Fruit fly (Drosophila melanogaster) whole organism, pupa: ENCODE measurements around the gene path.

Experiments used
- CG10348 ChIP-seq: fragments of 200-800 bp; sonication (Bioruptor generic); IDR thresholded peaks from 2 replicates; pipeline ENCODE4 v1.3.6; 2022; ENCODE audit warnings: missing biosample characterization, missing genetic modification characterization
- CG12605 ChIP-seq: fragments of 200-800 bp; sonication (Bioruptor generic); IDR thresholded peaks from 2 replicates; pipeline ENCODE4 v1.3.6; 2022; ENCODE audit warnings: missing biosample characterization, missing genetic modification characterization
- CG13204 ChIP-seq: fragments of 200-800 bp; sonication (Bioruptor generic); optimal IDR thresholded peaks from 2 replicates; lab custom pipeline; 2018; ENCODE audit warnings: missing biosample characterization, mild to moderate bottlenecking, missing genetic modification characterization, moderate library complexity
- CG14655 ChIP-seq: fragments of 200-800 bp; sonication (Bioruptor generic); optimal IDR thresholded peaks from 3 replicates; lab custom pipeline; 2017; ENCODE audit warnings: mild to moderate bottlenecking, missing biosample characterization, missing genetic modification reagents, missing genetic modification characterization
- CG15710 ChIP-seq: fragments of 200-800 bp; sonication (Bioruptor generic); optimal IDR thresholded peaks from 2 replicates; lab custom pipeline; 2018; ENCODE audit warnings: missing biosample characterization, mild to moderate bottlenecking, missing genetic modification characterization, moderate library complexity
- CG17806 ChIP-seq: fragments of 200-800 bp; sonication (Bioruptor generic); optimal IDR thresholded peaks from 2 replicates; lab custom pipeline; 2018; ENCODE audit warnings: missing biosample characterization, mild to moderate bottlenecking, missing genetic modification characterization, moderate library complexity
- CG32121 ChIP-seq: fragments of 200-800 bp; sonication (Bioruptor generic); IDR thresholded peaks from 2 replicates; pipeline ENCODE4 v1.3.6; 2022; ENCODE audit warnings: missing biosample characterization, missing genetic modification characterization
- CG34367 ChIP-seq: fragments of 200-800 bp; sonication (Bioruptor generic); optimal IDR thresholded peaks from 2 replicates; lab custom pipeline; 2018; ENCODE audit warnings: missing biosample characterization, mild to moderate bottlenecking, missing genetic modification characterization
- CG4496 ChIP-seq: fragments of 200-800 bp; sonication (Bioruptor generic); IDR thresholded peaks from 3 replicates; pipeline ENCODE4 v1.3.6; 2022; ENCODE audit warnings: missing biosample characterization, missing genetic modification characterization
- CG8159 ChIP-seq: fragments of 200-800 bp; sonication (Bioruptor generic); optimal IDR thresholded peaks from 3 replicates; lab custom pipeline; 2018; ENCODE audit warnings: missing biosample characterization, mild to moderate bottlenecking, missing genetic modification characterization, moderate library complexity
- CG8301 ChIP-seq: fragments of 200-800 bp; sonication (Bioruptor generic); optimal IDR thresholded peaks from 2 replicates; lab custom pipeline; 2018; ENCODE audit warnings: missing biosample characterization, mild to moderate bottlenecking, missing genetic modification characterization
- CG9948 ChIP-seq: fragments of 200-800 bp; sonication (Bioruptor generic); optimal IDR thresholded peaks from 2 replicates; lab custom pipeline; 2018; ENCODE audit warnings: missing biosample characterization, mild to moderate bottlenecking, missing genetic modification characterization, moderate library complexity
- D1 ChIP-seq: fragments of 200-800 bp; sonication (Bioruptor generic); optimal IDR thresholded peaks from 2 replicates; lab custom pipeline; 2018; ENCODE audit warnings: missing biosample characterization, mild to moderate bottlenecking, missing genetic modification characterization, moderate library complexity
- EcR ChIP-seq: fragments of 200-800 bp; sonication (Bioruptor generic); optimal IDR thresholded peaks from 3 replicates; lab custom pipeline; 2019; ENCODE audit warnings: missing biosample characterization, missing genetic modification characterization, mild to moderate bottlenecking, moderate library complexity, missing genetic modification reagents
- Ets98B ChIP-seq: fragments of 200-800 bp; sonication (Bioruptor generic); IDR thresholded peaks from 2 replicates; pipeline ENCODE4 v1.3.6; 2022; ENCODE audit warnings: missing biosample characterization, missing genetic modification characterization
- Pif1A ChIP-seq: fragments of 200-800 bp; sonication (Bioruptor generic); optimal IDR thresholded peaks from 3 replicates; lab custom pipeline; 2016; ENCODE audit warnings: missing biosample characterization, missing genetic modification characterization
- Pif1B ChIP-seq: fragments of 200-800 bp; sonication (Bioruptor generic); optimal IDR thresholded peaks from 3 replicates; lab custom pipeline; 2016; ENCODE audit warnings: missing biosample characterization, missing genetic modification characterization
- Snoo ChIP-seq: fragments of 200-800 bp; sonication (Bioruptor generic); optimal IDR thresholded peaks from 3 replicates; lab custom pipeline; 2017; ENCODE audit warnings: missing biosample characterization, mild to moderate bottlenecking, missing genetic modification characterization, inconsistent platforms
- fd96Ca ChIP-seq: fragments of 200-800 bp; sonication (Bioruptor generic); IDR thresholded peaks from 3 replicates; pipeline ENCODE4 v1.3.6; 2022; ENCODE audit warnings: missing biosample characterization, missing genetic modification characterization
- gl ChIP-seq: fragments of 200-800 bp; sonication (Bioruptor generic); optimal IDR thresholded peaks from 2 replicates; lab custom pipeline; 2018; ENCODE audit warnings: missing biosample characterization, mild to moderate bottlenecking, missing genetic modification characterization
- rn ChIP-seq: fragments of 200-800 bp; sonication (Bioruptor generic); IDR thresholded peaks from 2 replicates; pipeline ENCODE4 v1.3.6; 2022; ENCODE audit warnings: missing biosample characterization, missing genetic modification characterization

The path gene

DNA sequence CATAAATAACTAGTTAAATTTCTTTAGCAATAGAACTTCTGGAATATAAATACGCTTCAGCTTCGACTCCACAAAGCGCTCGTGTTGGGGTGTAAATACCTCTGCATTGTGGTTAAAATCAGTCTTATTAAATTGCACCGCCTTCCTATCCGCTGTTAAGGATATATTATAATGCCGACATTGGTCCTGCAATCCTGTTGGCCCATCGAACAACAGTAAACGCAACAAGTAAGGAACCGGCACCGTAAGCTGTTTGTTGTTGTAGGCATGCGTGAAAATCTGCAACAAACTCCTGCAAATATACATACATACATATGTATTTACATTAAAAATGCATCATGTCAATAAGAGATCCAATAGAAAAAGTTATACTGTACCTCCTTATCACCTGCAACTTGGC, 48.7 kb downstream of the path start:
- TF ChIP-seq Pif1B (GFP tag; lab: Kevin White, UChicago) (no peak), EcR (GFP tag; lab: Kevin White, UChicago) (no peak), rn (GFP tag; lab: Robert Waterston, UW) (no peak), CG4496 (GFP tag; lab: Robert Waterston, UW) (no peak), gl (tag; lab: Kevin White, UChicago) (no peak), CG17806 (tag; lab: Kevin White, UChicago) (no peak), CG10348 (no peak), Pif1A (GFP tag; lab: Kevin White, UChicago) (no peak), CG8159 (tag; lab: Kevin White, UChicago) (no peak)

DNA sequence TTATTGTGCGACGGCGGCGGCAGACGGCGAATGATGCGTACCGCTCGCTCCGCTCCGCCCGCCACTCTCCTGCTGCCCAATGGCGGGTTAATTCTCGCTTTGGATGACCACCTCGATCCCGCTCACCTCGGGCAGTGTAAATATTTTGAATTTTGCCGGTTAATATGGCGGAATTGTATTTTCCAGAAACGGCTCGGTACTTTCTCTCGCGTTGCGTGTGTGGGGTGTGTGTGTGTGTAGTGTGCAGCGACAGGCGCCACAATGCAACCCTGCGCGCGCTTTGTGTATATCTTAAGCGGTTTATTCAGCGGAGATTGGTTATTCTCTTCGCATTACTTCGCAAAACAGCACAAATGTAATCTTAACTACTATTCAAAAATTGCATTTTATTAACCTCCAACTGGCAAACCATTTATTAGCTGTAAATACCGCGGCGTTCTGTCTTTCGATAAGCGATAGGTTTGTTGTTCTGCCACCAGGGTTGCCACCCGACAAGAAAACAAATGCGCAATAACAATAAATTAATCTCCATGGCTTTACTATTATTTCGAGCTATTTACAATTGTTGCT, 49.2 kb downstream of the path start, which contains the start of the genes phol and CG3552:
Gene phol (minus strand): TSS at position 463 of the 570 bp plus-strand sequence.
Gene CG3552 (plus strand): TSS at position 500 of the 570 bp plus-strand sequence.
- 0 out of 3 replicates have a peak, but pooled peaks have one; percentile 19 for TF ChIP-seq CG4496 (GFP tag; lab: Robert Waterston, UW)
- no peak for TF ChIP-seq CG34367 (tag; lab: Kevin White, UChicago)

DNA sequence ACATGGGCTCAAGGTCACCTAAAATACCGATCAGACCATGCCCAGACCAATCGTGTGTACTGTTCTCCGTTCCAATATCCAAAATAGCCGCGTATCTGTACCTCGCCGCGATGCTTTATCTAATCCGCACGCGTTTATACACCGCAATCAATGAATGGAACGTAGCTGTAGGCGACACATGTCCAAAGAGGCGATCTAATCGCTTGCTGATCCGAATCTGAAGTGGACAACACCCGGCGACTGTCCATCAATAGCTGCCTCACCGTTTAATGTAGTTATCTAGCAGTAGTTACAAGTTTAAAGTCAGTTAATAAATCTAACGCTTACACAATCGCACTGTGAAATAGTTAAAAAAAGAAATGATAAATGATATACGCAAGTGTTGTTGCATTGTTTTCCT, 52.7 kb downstream of the path start:
- TF ChIP-seq Ets98B (GFP tag; lab: Robert Waterston, UW) (no peak), CG15710 (no peak), CG4496 (GFP tag; lab: Robert Waterston, UW) (0 out of 3 replicates have a peak, but pooled peaks have one; percentile 6), CG13204 (no peak)

DNA sequence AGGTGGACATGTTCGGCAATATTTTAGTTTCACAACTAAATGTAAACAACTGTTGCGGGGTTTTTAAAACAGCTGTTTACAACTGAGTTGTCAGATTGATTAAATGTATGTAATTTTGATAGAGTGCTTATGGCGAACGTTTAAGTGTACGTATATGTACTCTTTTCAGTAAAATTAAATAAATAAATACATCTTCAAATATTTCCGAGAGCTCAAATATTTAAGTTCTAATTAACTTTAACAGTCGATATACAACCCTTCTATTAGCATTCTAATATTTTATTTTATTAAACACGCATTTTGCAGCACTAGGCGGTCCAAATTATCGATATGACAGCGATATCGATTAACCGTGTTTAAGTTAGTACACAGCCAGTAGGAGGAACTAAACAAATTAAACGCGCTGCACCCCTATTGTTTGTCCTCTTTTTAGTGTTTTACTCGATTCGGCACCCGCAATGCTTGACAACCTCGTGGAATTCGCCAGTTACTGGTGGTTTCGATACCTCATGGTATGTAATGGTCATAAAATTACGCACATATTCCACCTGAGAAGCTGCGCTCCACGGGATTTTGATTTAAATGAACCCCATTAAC, 53.5 kb downstream of the path start, which contains the start of the genes CG3448 and ghi:
Gene CG3448 (minus strand): TSS at position 51 of the 597 bp plus-strand sequence.
Gene ghi (plus strand): TSS at position 355 of the 597 bp plus-strand sequence.
- TF ChIP-seq Pif1B (GFP tag; lab: Kevin White, UChicago) = peak; percentile 50
- no peak for TF ChIP-seq D1 (tag; lab: Kevin White, UChicago)
- TF ChIP-seq CG9948 = peak; percentile 44
- peak; percentile 62 for TF ChIP-seq Pif1A (GFP tag; lab: Kevin White, UChicago)
- TF ChIP-seq CG17806 (tag; lab: Kevin White, UChicago) = peak; percentile 52
- TF ChIP-seq CG8159 (tag; lab: Kevin White, UChicago) = peak; percentile 67
- TF ChIP-seq CG14655 = no peak
- peak; percentile 51; the same call in 1 of the 2 replicates for TF ChIP-seq CG32121 (GFP tag; lab: Robert Waterston, UW)
- peak; percentile 51 for TF ChIP-seq Ets98B (GFP tag; lab: Robert Waterston, UW)
- TF ChIP-seq CG34367 (tag; lab: Kevin White, UChicago) = no peak
- peak; percentile 68; the same call in 2 of the 3 replicates for TF ChIP-seq CG4496 (GFP tag; lab: Robert Waterston, UW)
- peak; percentile 20 for TF ChIP-seq CG15710
- peak; percentile 46 for TF ChIP-seq Snoo
- TF ChIP-seq gl (tag; lab: Kevin White, UChicago) = peak; percentile 22
- TF ChIP-seq CG10348 = no peak
- TF ChIP-seq EcR (GFP tag; lab: Kevin White, UChicago) = no peak
- TF ChIP-seq rn (GFP tag; lab: Robert Waterston, UW) = 0 out of 2 replicates have a peak, but pooled peaks have one; percentile 11
- TF ChIP-seq CG12605 (GFP tag; lab: Robert Waterston, UW) = no peak
- TF ChIP-seq CG8301 (tag; lab: Kevin White, UChicago) = peak; percentile 45
- TF ChIP-seq fd96Ca (GFP tag; lab: Robert Waterston, UW) = no peak
- no peak for TF ChIP-seq CG13204

DNA sequence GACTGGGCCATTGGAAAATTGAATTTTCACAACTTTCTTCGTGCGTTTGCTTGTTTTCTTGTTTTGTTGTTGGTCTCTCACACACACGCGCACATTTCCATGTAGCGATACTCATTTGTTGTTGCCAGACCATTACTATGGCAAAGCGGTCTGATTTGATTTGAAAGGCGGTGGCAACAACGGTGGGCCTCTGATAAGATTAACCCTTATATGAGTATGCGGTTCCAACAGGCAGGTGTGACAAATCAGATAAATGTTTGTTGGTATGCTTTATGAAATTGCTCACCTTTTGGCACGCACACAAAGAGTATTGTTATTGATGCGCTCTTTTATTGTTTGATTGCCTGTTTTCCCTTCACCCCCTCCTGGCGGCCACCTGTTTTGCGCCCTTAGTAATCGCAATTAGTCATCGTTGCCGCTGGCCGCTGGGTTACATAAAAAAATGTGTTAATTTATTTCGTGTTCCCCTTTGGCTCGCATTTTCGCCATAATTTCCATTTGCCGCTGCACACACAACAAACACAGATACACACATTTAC, 57.8 kb downstream of the path start:
- TF ChIP-seq CG14655 (no peak), CG8301 (tag; lab: Kevin White, UChicago) (no peak), CG15710 (no peak), EcR (GFP tag; lab: Kevin White, UChicago) (no peak), Snoo (no peak), CG34367 (tag; lab: Kevin White, UChicago) (no peak), CG8159 (tag; lab: Kevin White, UChicago) (no peak), CG17806 (tag; lab: Kevin White, UChicago) (no peak), CG4496 (GFP tag; lab: Robert Waterston, UW) (0 out of 3 replicates have a peak, but pooled peaks have one; percentile 37), Ets98B (GFP tag; lab: Robert Waterston, UW) (peak; percentile 5; the same call in 1 of the 2 replicates), CG12605 (GFP tag; lab: Robert Waterston, UW) (peak; percentile 23; the same call in 1 of the 2 replicates), CG13204 (no peak), rn (GFP tag; lab: Robert Waterston, UW) (no peak), CG10348 (no peak), fd96Ca (GFP tag; lab: Robert Waterston, UW) (0 out of 3 replicates have a peak, but pooled peaks have one; percentile 27), CG32121 (GFP tag; lab: Robert Waterston, UW) (0 out of 2 replicates have a peak, but pooled peaks have one; percentile 7), Pif1A (GFP tag; lab: Kevin White, UChicago) (no peak), CG9948 (no peak), D1 (tag; lab: Kevin White, UChicago) (no peak), Pif1B (GFP tag; lab: Kevin White, UChicago) (no peak), gl (tag; lab: Kevin White, UChicago) (no peak)
